Fruit fly (Drosophila melanogaster): ENCODE results near the gene Nrx-IV.

DNA sequence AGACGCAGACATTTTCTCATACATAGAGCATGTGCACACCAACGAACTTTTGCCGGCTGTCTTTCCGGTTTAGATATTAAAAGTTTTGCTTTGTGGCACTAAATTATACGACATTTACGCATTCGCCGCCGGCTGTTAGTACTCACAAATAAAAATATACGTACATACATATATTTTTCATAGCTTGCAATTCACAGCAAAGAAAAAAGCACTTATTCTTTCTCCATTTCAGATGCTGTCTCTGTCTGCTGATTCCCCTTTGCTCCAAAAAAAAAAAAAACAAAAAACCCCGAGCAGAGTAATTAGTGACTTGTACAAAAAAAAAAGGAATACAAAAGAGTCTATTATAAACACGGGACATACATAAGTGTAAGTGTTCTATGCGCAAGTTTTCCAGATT is 31.0 kb downstream of the Nrx-IV start, which contains the start of gene CAH2:
- TF ChIP-seq usp (GFP tag; optimal IDR thresholded peaks at IDR 0.05) (no peak), psq (optimal IDR thresholded peaks at IDR 0.05) (no peak), EcR (GFP tag; optimal IDR thresholded peaks at IDR 0.05) (no peak)
